Worm (Caenorhabditis elegans): ENCODE measurements around the gene K10B4.3.

DNA sequence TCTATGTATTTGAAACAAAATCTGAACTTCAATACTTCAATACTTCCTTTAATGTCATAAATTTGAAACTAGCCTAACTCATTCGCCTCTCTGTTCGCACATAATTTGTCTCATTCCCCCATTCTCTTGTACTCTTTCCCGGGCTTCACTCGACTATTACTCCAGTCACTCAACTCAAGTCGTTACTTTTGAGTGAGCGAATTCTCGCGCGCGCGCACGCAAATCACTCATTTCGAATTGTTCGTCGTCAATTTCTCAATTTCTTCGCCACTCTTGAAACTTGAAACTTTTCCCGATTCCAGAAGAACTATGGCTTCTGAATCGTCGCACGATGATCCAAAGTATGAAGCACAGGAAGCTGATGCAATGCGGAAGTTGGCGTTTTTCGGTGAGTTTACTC is 16.8 kb downstream of the K10B4.3 start, which contains the start of gene col-68:
- TF ChIP-seq zag-1 (tag; optimal IDR thresholded peaks at IDR 0.05) (no peak), ceh-16 (tag; optimal IDR thresholded peaks at IDR 0.05) (no peak), lin-13 (GFP tag; optimal IDR thresholded peaks at IDR 0.05) (no peak), lin-39 (tag; optimal IDR thresholded peaks at IDR 0.05) (no peak), ztf-4 (tag; optimal IDR thresholded peaks at IDR 0.05) (no peak), Y55F3AM.14 (GFP tag; optimal IDR thresholded peaks at IDR 0.05) (no peak), ama-1 (optimal IDR thresholded peaks at IDR 0.05) (no peak), ztf-1 (GFP tag; conservative IDR thresholded peaks at IDR 0.05) (no peak), nhr-23 (tag; optimal IDR thresholded peaks at IDR 0.05) (no peak)
